Worm (Caenorhabditis elegans) whole organism, L3 larva: ENCODE results near the gene lido-15.

Source experiments
- R02D3.7 ChIP-seq: fragments of 150-350 bp; optimal IDR thresholded peaks from 2 replicates; lab custom pipeline; 2014; ENCODE audit warnings: missing biosample characterization, missing genetic modification characterization
- aly-2 ChIP-seq: fragments of 150-350 bp; optimal IDR thresholded peaks from 2 replicates; lab custom pipeline; 2014; ENCODE audit warnings: missing biosample characterization, missing genetic modification characterization
- ceh-28 ChIP-seq: fragments of 150-350 bp; optimal IDR thresholded peaks from 2 replicates; lab custom pipeline; 2014; ENCODE audit warnings: missing biosample characterization, missing genetic modification reagents, missing genetic modification characterization
- egl-27 ChIP-seq: sonication (generic microtip); optimal IDR thresholded peaks from 4 replicates; lab custom pipeline; 2017; ENCODE audit warnings: missing biosample characterization, missing genetic modification reagents, missing genetic modification characterization
- fkh-10 ChIP-seq: sonication (generic microtip); optimal IDR thresholded peaks from 2 replicates; lab custom pipeline; 2017; ENCODE audit warnings: missing biosample characterization, missing genetic modification reagents, missing genetic modification characterization
- jun-1 ChIP-seq: fragments of 150-350 bp; optimal IDR thresholded peaks from 2 replicates; lab custom pipeline; 2014; ENCODE audit warnings: missing biosample characterization, missing genetic modification reagents, missing genetic modification characterization
- lin-39 ChIP-seq: fragments of 150-350 bp; optimal IDR thresholded peaks from 2 replicates; lab custom pipeline; 2018; ENCODE audit warnings: missing biosample characterization, missing genetic modification reagents, missing genetic modification characterization
- nhr-23 ChIP-seq: fragments of 150-350 bp; optimal IDR thresholded peaks from 2 replicates; lab custom pipeline; 2014; ENCODE audit warnings: missing biosample characterization, missing genetic modification reagents, missing genetic modification characterization
- nhr-76 ChIP-seq: fragments of 150-350 bp; sonication (generic microtip); optimal IDR thresholded peaks from 5 replicates; lab custom pipeline; 2014; ENCODE audit warnings: missing biosample characterization, missing genetic modification characterization
- nhr-77 ChIP-seq: fragments of 150-350 bp; optimal IDR thresholded peaks from 2 replicates; lab custom pipeline; 2014; ENCODE audit warnings: missing biosample characterization, missing genetic modification characterization
- pqm-1 ChIP-seq: fragments of 150-350 bp; optimal IDR thresholded peaks from 2 replicates; lab custom pipeline; 2017; ENCODE audit warnings: missing biosample characterization, missing genetic modification characterization, inconsistent platforms
- unc-62 ChIP-seq: fragments of 150-350 bp; sonication (generic microtip); optimal IDR thresholded peaks from 4 replicates; lab custom pipeline; 2014; ENCODE audit warnings: missing biosample characterization, missing genetic modification reagents, missing genetic modification characterization

DNA sequence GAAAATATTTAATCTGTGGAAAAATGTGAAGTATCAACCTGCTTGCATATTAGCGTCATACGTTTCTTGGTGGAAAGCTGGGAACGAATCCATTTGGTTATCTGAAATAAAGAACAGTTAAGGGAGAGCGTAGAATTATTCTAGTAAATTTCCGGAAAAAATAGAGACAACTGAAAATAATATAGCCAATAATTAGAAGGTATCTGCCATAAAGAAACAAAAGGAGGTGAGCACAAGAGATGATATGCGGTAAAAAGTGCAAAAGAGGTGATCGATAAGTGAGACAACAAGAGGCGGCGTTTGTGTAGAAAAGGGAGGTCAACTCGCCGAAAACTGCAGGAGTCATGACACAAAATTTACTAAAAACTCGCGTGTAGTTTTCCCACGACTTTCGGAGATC lies 32.6 kb upstream of the lido-15 start, which contains the start of gene T24E12.11:
- TF ChIP-seq fkh-10 (GFP tag; lab: Kevin White, UChicago), result no peak
- no peak for TF ChIP-seq pqm-1
- no peak for TF ChIP-seq nhr-76 (tag; lab: Kevin White, UChicago)
- TF ChIP-seq egl-27 (tag; lab: Kevin White, UChicago), result no peak
- TF ChIP-seq nhr-77 (tag; lab: Kevin White, UChicago), result no peak
- no peak for TF ChIP-seq unc-62
- TF ChIP-seq aly-2 (tag; lab: Kevin White, UChicago), result no peak
- TF ChIP-seq lin-39 (tag; lab: Kevin White, UChicago), result no peak
- TF ChIP-seq R02D3.7 (tag; lab: Kevin White, UChicago), result no peak
- no peak for TF ChIP-seq jun-1
- no peak for TF ChIP-seq ceh-28 (tag; lab: Kevin White, UChicago)
- no peak for TF ChIP-seq nhr-23 (tag; lab: Kevin White, UChicago)
